Worm (Caenorhabditis elegans) whole organism, young adult: ENCODE results near the gene K04C2.5.

Source experiments
- ama-1 ChIP-seq, 3 experiments: fragments of 150-350 bp in 1 of 3; sonication (generic microtip) in 2 of 3; optimal IDR thresholded peaks; 2 replicates each; lab custom pipeline; 2014 to 2018; ENCODE audit warnings: missing biosample characterization in 2 of 3, missing genetic modification characterization in 2 of 3, missing genetic modification reagents in 2 of 3
- atf-7 ChIP-seq: sonication (generic microtip); optimal IDR thresholded peaks from 2 replicates; lab custom pipeline; 2017; ENCODE audit warnings: mild to moderate bottlenecking, missing genetic modification characterization, missing compliant biosample characterization
- mxl-1 ChIP-seq: sonication (generic microtip); optimal IDR thresholded peaks from 2 replicates; lab custom pipeline; 2016; ENCODE audit warnings: missing genetic modification characterization, missing compliant biosample characterization
- pha-4 ChIP-seq: fragments of 150-350 bp; sonication (generic microtip); optimal IDR thresholded peaks from 2 replicates; lab custom pipeline; 2014; ENCODE audit warnings: missing biosample characterization, missing genetic modification reagents, missing genetic modification characterization

DNA sequence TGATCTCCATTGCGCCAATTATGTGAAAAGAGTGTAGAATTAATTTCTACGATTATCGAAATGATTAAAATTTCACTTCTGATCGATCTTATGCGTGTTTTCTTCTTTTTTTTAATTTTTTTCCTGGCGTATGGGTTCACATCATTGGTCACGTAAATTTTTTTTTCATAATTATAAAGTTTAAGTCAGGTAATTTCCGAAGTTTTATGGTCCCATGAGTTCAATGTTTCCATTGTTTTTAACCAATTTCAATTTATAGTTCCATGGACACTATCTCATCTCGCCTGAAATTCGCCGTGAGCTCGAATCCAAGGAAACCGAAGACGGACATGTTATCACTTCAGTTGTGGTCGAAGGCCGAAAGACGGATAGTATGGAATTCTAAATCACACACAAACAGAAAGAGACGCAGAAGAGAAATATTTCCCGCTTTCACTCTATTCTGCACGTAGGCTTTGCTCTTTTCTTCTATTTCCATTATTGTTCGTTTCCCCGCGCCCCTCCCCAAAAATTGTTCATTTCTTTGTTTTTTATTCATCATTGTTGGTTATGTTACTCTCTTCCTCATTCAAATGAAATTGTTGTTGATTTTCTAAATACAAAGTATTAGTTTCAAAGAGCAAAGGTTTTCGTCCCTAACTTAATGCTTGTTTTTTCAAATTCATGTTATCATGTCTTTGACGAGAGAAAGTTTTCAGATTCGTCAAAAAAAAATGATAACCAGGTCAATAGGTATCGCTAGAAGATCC is 44.0 kb upstream of the K04C2.5 start, which contains the start of the genes F57B9.8 and coq-2:
- TF ChIP-seq ama-1 (optimal IDR thresholded peaks at IDR 0.05; lab: Kevin White, UChicago) (no peak), ama-1 (GFP tag; optimal IDR thresholded peaks at IDR 0.05; lab: Kevin White, UChicago) (no peak), mxl-1 (tag; lab: Kevin White, UChicago) (no peak), atf-7 (tag; lab: Kevin White, UChicago) (no peak), pha-4 (tag; lab: Kevin White, UChicago) (no peak)
